Worm (Caenorhabditis elegans) whole organism, L1 larva: ENCODE data around the gene cyp-25A6.

Experiments used
- C04F5.9 ChIP-seq: sonication (generic microtip); optimal IDR thresholded peaks from 2 replicates; lab custom pipeline; 2016; ENCODE audit warnings: missing genetic modification characterization, missing compliant biosample characterization
- F16B12.6 ChIP-seq: fragments of 150-350 bp; optimal IDR thresholded peaks from 2 replicates; lab custom pipeline; 2014; ENCODE audit warnings: missing biosample characterization, missing genetic modification characterization
- aha-1 ChIP-seq: fragments of 150-350 bp; optimal IDR thresholded peaks from 2 replicates; lab custom pipeline; 2014; ENCODE audit warnings: missing biosample characterization, missing genetic modification characterization
- alr-1 ChIP-seq: fragments of 200-800 bp; sonication (Bioruptor generic); optimal IDR thresholded peaks from 2 replicates; lab custom pipeline; 2018; ENCODE audit warnings: borderline replicate concordance, mild to moderate bottlenecking, missing genetic modification characterization, missing compliant biosample characterization
- ama-1 ChIP-seq: fragments of 150-350 bp; optimal IDR thresholded peaks from 2 replicates; lab custom pipeline; 2014
- blmp-1 ChIP-seq: fragments of 150-350 bp; optimal IDR thresholded peaks from 2 replicates; lab custom pipeline; 2014; ENCODE audit warnings: missing biosample characterization, missing genetic modification characterization
- ceh-63 ChIP-seq: fragments of 200-800 bp; sonication (Bioruptor generic); optimal IDR thresholded peaks from 2 replicates; lab custom pipeline; 2018; ENCODE audit warnings: mild to moderate bottlenecking, missing genetic modification characterization, missing compliant biosample characterization
- ceh-8 ChIP-seq: fragments of 200-800 bp; sonication (Bioruptor generic); optimal IDR thresholded peaks from 2 replicates; lab custom pipeline; 2018; ENCODE audit warnings: mild to moderate bottlenecking, missing genetic modification characterization, moderate library complexity, missing compliant biosample characterization
- ceh-90 ChIP-seq: sonication (generic microtip); optimal IDR thresholded peaks from 2 replicates; lab custom pipeline; 2016; ENCODE audit warnings: missing genetic modification characterization, missing compliant biosample characterization
- ces-1 ChIP-seq: fragments of 150-350 bp; optimal IDR thresholded peaks from 2 replicates; lab custom pipeline; 2014; ENCODE audit warnings: missing biosample characterization, missing genetic modification reagents, missing genetic modification characterization
- egl-13 ChIP-seq: sonication (generic microtip); optimal IDR thresholded peaks from 2 replicates; lab custom pipeline; 2016; ENCODE audit warnings: missing genotype, missing genetic modification reagents, missing genetic modification characterization, missing compliant biosample characterization
- egl-27 ChIP-seq, 2 experiments: fragments of 150-350 bp in 1 of 2; sonication (generic microtip); optimal IDR thresholded peaks; 3 replicates each; lab custom pipeline; 2017 to 2018; ENCODE audit warnings: missing biosample characterization in 2 of 2, missing genetic modification characterization in 2 of 2, missing genetic modification reagents in 2 of 2
- elt-3 ChIP-seq, 6 experiments: fragments of 150-350 bp in 1 of 6; sonication (generic microtip); optimal IDR thresholded peaks; 2 replicates each; lab custom pipeline; 2017 to 2018; ENCODE audit warnings: missing biosample characterization in 6 of 6, missing genetic modification characterization in 6 of 6, inconsistent platforms in 1 of 6
- ets-5 ChIP-seq: fragments of 200-800 bp; sonication (Bioruptor generic); IDR thresholded peaks from 2 replicates; pipeline ENCODE4 v1.3.6; 2022; ENCODE audit warnings: missing genetic modification characterization, missing compliant biosample characterization
- fkh-10 ChIP-seq: sonication (generic microtip); optimal IDR thresholded peaks from 2 replicates; lab custom pipeline; 2017; ENCODE audit warnings: missing biosample characterization, missing genetic modification reagents, missing genetic modification characterization
- fkh-4 ChIP-seq: sonication (generic microtip); optimal IDR thresholded peaks from 2 replicates; lab custom pipeline; 2016; ENCODE audit warnings: missing compliant biosample characterization, missing genetic modification characterization, borderline replicate concordance
- fos-1 ChIP-seq: fragments of 150-350 bp; optimal IDR thresholded peaks from 2 replicates; lab custom pipeline; 2014; ENCODE audit warnings: missing biosample characterization, missing genetic modification characterization
- grh-1 ChIP-seq: fragments of 200-800 bp; sonication (Bioruptor generic); IDR thresholded peaks from 2 replicates; pipeline ENCODE4 v1.3.6; 2022; ENCODE audit warnings: missing genetic modification reagents, missing genetic modification characterization, missing compliant biosample characterization
- hlh-4 ChIP-seq: sonication (generic microtip); optimal IDR thresholded peaks from 2 replicates; lab custom pipeline; 2016; ENCODE audit warnings: mild to moderate bottlenecking, missing genetic modification characterization, missing compliant biosample characterization
- hpl-2 ChIP-seq: fragments of 150-350 bp; optimal IDR thresholded peaks from 2 replicates; lab custom pipeline; 2014; ENCODE audit warnings: missing biosample characterization, missing genetic modification reagents, missing genetic modification characterization
- jun-1 ChIP-seq: fragments of 150-350 bp; optimal IDR thresholded peaks from 2 replicates; lab custom pipeline; 2014; ENCODE audit warnings: missing biosample characterization, missing genetic modification reagents, missing genetic modification characterization
- lin-13 ChIP-seq: fragments of 150-350 bp; optimal IDR thresholded peaks from 2 replicates; lab custom pipeline; 2014; ENCODE audit warnings: missing biosample characterization, missing genetic modification reagents, missing genetic modification characterization
- lin-14 ChIP-seq: fragments of 200-800 bp; sonication (Bioruptor generic); optimal IDR thresholded peaks from 2 replicates; lab custom pipeline; 2018; ENCODE audit warnings: mild to moderate bottlenecking, missing genetic modification characterization, moderate library complexity, missing compliant biosample characterization
- lin-15B ChIP-seq: fragments of 150-350 bp; sonication (generic microtip); optimal IDR thresholded peaks from 3 replicates; lab custom pipeline; 2014; ENCODE audit warnings: missing biosample characterization, missing genetic modification characterization
- lin-39 ChIP-seq: fragments of 150-350 bp; optimal IDR thresholded peaks from 2 replicates; lab custom pipeline; 2014; ENCODE audit warnings: missing biosample characterization, missing genetic modification reagents, missing genetic modification characterization
- lir-3 ChIP-seq: sonication (generic microtip); optimal IDR thresholded peaks from 2 replicates; lab custom pipeline; 2016; ENCODE audit warnings: mild to moderate bottlenecking, missing genetic modification characterization, moderate library complexity, missing compliant biosample characterization; ENCODE audit not compliant: poor library complexity
- mdl-1 ChIP-seq, 2 experiments: fragments of 150-350 bp; optimal IDR thresholded peaks; 2 replicates each; lab custom pipeline; 2014 to 2017; ENCODE audit warnings: missing biosample characterization in 2 of 2, missing genetic modification characterization in 2 of 2, inconsistent platforms in 1 of 2
- mef-2 ChIP-seq: fragments of 150-350 bp; optimal IDR thresholded peaks from 2 replicates; lab custom pipeline; 2014; ENCODE audit warnings: missing biosample characterization, missing genetic modification characterization
- mep-1 ChIP-seq: fragments of 150-350 bp; optimal IDR thresholded peaks from 2 replicates; lab custom pipeline; 2014; ENCODE audit warnings: missing biosample characterization, missing genetic modification characterization
- nhr-11 ChIP-seq: fragments of 150-350 bp; optimal IDR thresholded peaks from 2 replicates; lab custom pipeline; 2014; ENCODE audit warnings: missing biosample characterization, missing genetic modification characterization
- nhr-12 ChIP-seq: sonication (generic microtip); optimal IDR thresholded peaks from 2 replicates; lab custom pipeline; 2017; ENCODE audit warnings: missing biosample characterization, missing genetic modification characterization
- nhr-19 ChIP-seq: fragments of 200-800 bp; sonication (Bioruptor generic); conservative IDR thresholded peaks from 2 replicates; pipeline ENCODE4 v1.3.6; 2022; ENCODE audit warnings: missing genetic modification characterization, missing compliant biosample characterization
- nhr-237 ChIP-seq: fragments of 150-350 bp; optimal IDR thresholded peaks from 2 replicates; lab custom pipeline; 2014; ENCODE audit warnings: missing biosample characterization, missing genetic modification characterization
- nhr-28 ChIP-seq: fragments of 150-350 bp; optimal IDR thresholded peaks from 2 replicates; lab custom pipeline; 2014; ENCODE audit warnings: missing biosample characterization, missing genetic modification characterization
- nhr-47 ChIP-seq: sonication (generic microtip); optimal IDR thresholded peaks from 2 replicates; lab custom pipeline; 2016; ENCODE audit warnings: mild to moderate bottlenecking, missing genetic modification characterization, moderate library complexity, missing compliant biosample characterization
- nhr-76 ChIP-seq: sonication (generic microtip); optimal IDR thresholded peaks from 2 replicates; lab custom pipeline; 2017; ENCODE audit warnings: missing biosample characterization, missing genetic modification characterization
- nhr-84 ChIP-seq: sonication (generic microtip); optimal IDR thresholded peaks from 2 replicates; lab custom pipeline; 2017; ENCODE audit warnings: missing biosample characterization, missing genetic modification characterization
- pqm-1 ChIP-seq: sonication (generic microtip); optimal IDR thresholded peaks from 3 replicates; lab custom pipeline; 2017; ENCODE audit warnings: missing biosample characterization, missing genetic modification characterization
- rnt-1 ChIP-seq: sonication (generic microtip); optimal IDR thresholded peaks from 2 replicates; lab custom pipeline; 2016; ENCODE audit warnings: mild to moderate bottlenecking, missing genetic modification characterization, moderate library complexity, missing compliant biosample characterization
- snpc-4 ChIP-seq: fragments of 150-350 bp; optimal IDR thresholded peaks from 2 replicates; lab custom pipeline; 2014; ENCODE audit warnings: missing biosample characterization, missing genetic modification characterization
- sox-4 ChIP-seq: sonication (generic microtip); optimal IDR thresholded peaks from 2 replicates; lab custom pipeline; 2016; ENCODE audit warnings: missing genetic modification characterization, missing compliant biosample characterization
- sup-37 ChIP-seq: fragments of 200-800 bp; sonication (Bioruptor generic); optimal IDR thresholded peaks from 2 replicates; lab custom pipeline; 2018; ENCODE audit warnings: mild to moderate bottlenecking, missing genetic modification characterization, missing compliant biosample characterization
- swsn-7 ChIP-seq: sonication (generic microtip); optimal IDR thresholded peaks from 2 replicates; lab custom pipeline; 2016; ENCODE audit warnings: missing genetic modification characterization, missing compliant biosample characterization
- tbx-2 ChIP-seq: sonication (generic microtip); optimal IDR thresholded peaks from 2 replicates; lab custom pipeline; 2016; ENCODE audit warnings: missing genetic modification characterization, missing compliant biosample characterization
- tlp-1 ChIP-seq: fragments of 150-350 bp; optimal IDR thresholded peaks from 2 replicates; lab custom pipeline; 2014; ENCODE audit warnings: missing biosample characterization, missing genetic modification characterization
- unc-130 ChIP-seq: fragments of 150-350 bp; optimal IDR thresholded peaks from 2 replicates; lab custom pipeline; 2017; ENCODE audit warnings: missing biosample characterization, missing genetic modification characterization, inconsistent platforms
- unc-30 ChIP-seq: sonication (generic microtip); optimal IDR thresholded peaks from 2 replicates; lab custom pipeline; 2017; ENCODE audit warnings: missing biosample characterization, missing genetic modification characterization
- unc-62 ChIP-seq: fragments of 150-350 bp; optimal IDR thresholded peaks from 2 replicates; lab custom pipeline; 2014; ENCODE audit warnings: missing biosample characterization, missing genetic modification reagents, missing genetic modification characterization
- unc-86 ChIP-seq: sonication (generic microtip); optimal IDR thresholded peaks from 2 replicates; lab custom pipeline; 2016; ENCODE audit warnings: missing genetic modification characterization, missing compliant biosample characterization
- unc-98 ChIP-seq: fragments of 200-800 bp; sonication (Bioruptor generic); IDR thresholded peaks from 2 replicates; pipeline ENCODE4 v1.3.6; 2022; ENCODE audit warnings: missing genetic modification characterization, missing compliant biosample characterization
- vab-15 ChIP-seq: sonication (generic microtip); optimal IDR thresholded peaks from 2 replicates; lab custom pipeline; 2017; ENCODE audit warnings: missing genotype, mild to moderate bottlenecking, missing genetic modification characterization, missing compliant biosample characterization
- xbp-1 ChIP-seq: sonication (generic microtip); optimal IDR thresholded peaks from 2 replicates; lab custom pipeline; 2016; ENCODE audit warnings: missing genetic modification characterization, missing compliant biosample characterization
- ztf-11 ChIP-seq, 2 experiments: sonication (generic microtip); optimal IDR thresholded peaks; 2 replicates each; lab custom pipeline; 2016 to 2017; ENCODE audit warnings: missing genetic modification characterization in 2 of 2, missing biosample characterization in 1 of 2, missing compliant biosample characterization in 1 of 2

cyp-25A6 gene

DNA sequence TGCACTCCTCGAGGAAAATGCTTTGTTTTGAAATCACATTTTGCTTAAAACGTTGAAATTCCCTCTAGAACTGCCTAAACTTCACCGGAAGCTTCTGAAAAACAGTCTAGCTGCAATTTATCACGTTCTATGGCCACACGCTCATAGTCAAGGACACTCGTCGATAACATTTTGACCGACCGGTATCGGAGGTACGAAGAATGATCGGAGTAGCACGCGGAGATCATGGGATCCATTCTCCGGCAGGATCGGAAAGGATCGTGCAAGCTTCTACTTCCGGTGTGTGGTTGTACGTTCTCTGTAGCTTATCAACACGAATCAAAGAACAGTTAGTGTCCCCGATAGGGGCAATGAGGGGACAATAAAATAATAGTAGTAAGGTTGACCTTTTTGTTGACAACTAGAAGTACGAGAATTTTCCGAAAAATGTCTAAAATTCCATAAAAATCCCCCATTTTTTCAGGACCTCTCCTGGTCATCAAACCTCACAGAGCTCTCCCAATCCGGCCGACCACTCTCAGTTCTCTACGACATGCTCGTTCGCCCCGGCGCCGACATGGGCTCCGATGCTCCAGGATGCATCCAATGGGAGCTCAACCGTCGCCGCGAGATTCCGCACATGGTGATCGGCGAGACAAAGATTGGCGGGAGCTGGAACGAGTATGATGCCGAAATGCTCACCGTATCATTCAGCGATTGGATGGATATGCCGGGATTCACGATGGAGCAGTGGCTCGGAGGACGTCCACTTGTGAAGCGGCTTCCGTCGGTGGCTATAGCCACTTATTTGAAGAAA, 19.0 kb downstream of the cyp-25A6 start (continued):
- TF ChIP-seq tbx-2 (peak; percentile 27), ceh-8 (GFP tag; lab: Kevin White, UChicago) (no peak), hpl-2 (GFP tag; lab: Kevin White, UChicago) (no peak), ztf-11 (tag; optimal IDR thresholded peaks at IDR 0.05; lab: Kevin White, UChicago) (no peak), sup-37 (no peak), ceh-63 (GFP tag; lab: Kevin White, UChicago) (no peak), unc-130 (tag; lab: Kevin White, UChicago) (peak; percentile 76), alr-1 (tag; lab: Kevin White, UChicago) (no peak), grh-1 (GFP tag; lab: Robert Waterston, UW) (peak; percentile 35; the same call in 1 of the 2 replicates), tlp-1 (no peak), ces-1 (GFP tag; lab: Kevin White, UChicago) (no peak), nhr-28 (no peak), ceh-90 (no peak), unc-62 (GFP tag; lab: Kevin White, UChicago) (no peak), xbp-1 (tag; lab: Kevin White, UChicago) (no peak), mef-2 (tag; lab: Kevin White, UChicago) (no peak), lin-15B (tag; lab: Kevin White, UChicago) (no peak), C04F5.9 (tag; lab: Kevin White, UChicago) (no peak), snpc-4 (no peak), pqm-1 (tag; lab: Kevin White, UChicago) (no peak), nhr-47 (tag; lab: Kevin White, UChicago) (peak; percentile 31), lin-14 (GFP tag; lab: Kevin White, UChicago) (no peak), blmp-1 (tag; lab: Kevin White, UChicago) (peak; percentile 75), mep-1 (no peak), unc-30 (no peak), lir-3 (tag; lab: Kevin White, UChicago) (no peak), sox-4 (no peak), egl-13 (tag; lab: Kevin White, UChicago) (no peak), nhr-11 (tag; lab: Kevin White, UChicago) (no peak), fkh-4 (tag; lab: Kevin White, UChicago) (no peak), nhr-237 (tag; lab: Kevin White, UChicago) (no peak), mdl-1 (tag; optimal IDR thresholded peaks at IDR 0.05; lab: Kevin White, UChicago) (peak in 1 of 2 experiments; percentile 88), nhr-76 (tag; lab: Kevin White, UChicago) (no peak), hlh-4 (tag; lab: Kevin White, UChicago) (no peak), fos-1 (tag; lab: Kevin White, UChicago) (no peak), rnt-1 (tag; lab: Kevin White, UChicago) (no peak), elt-3 (tag; optimal IDR thresholded peaks at IDR 0.05; lab: Kevin White, UChicago) (peak in 2 of 6 experiments; percentile 46 to 96), lin-13 (GFP tag; lab: Kevin White, UChicago) (no peak), egl-27 (tag; optimal IDR thresholded peaks at IDR 0.05; lab: Kevin White, UChicago) (no peak), fkh-10 (no peak), aha-1 (tag; lab: Kevin White, UChicago) (no peak), jun-1 (no peak), vab-15 (tag; lab: Kevin White, UChicago) (no peak), nhr-84 (no peak), nhr-12 (tag; lab: Kevin White, UChicago) (no peak), ama-1 (lab: Kevin White, UChicago) (no peak), F16B12.6 (no peak), unc-86 (tag; lab: Kevin White, UChicago) (no peak), swsn-7 (no peak), ets-5 (no peak), unc-98 (GFP tag; lab: Robert Waterston, UW) (no peak), nhr-19 (GFP tag; lab: Robert Waterston, UW) (peak; percentile 72), lin-39 (tag; lab: Kevin White, UChicago) (no peak)
